4 fruit fly cellular contexts compared by ENCODE assay signal in the genomic region with DNA sequence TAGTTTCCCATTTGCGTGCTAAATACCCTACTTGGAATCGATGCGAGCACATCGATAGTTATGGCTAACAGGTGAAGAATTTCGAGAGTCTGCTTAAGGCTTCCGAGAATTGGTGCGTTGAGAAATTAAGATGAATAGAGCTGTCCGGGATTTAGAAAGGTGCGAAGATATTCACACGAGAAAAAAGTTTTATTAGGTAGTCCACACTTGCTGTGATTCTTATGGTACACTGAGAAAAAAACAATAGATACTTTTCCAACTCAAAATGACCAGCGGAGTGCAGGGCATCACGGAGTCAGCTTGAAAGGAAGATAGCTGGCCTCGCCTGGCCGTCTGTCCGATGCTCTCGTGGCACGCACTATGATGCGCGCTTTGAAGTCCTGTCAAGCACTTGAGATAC.
A peak's percentile ranks its signal among the peaks of the same experiment; 100 is the strongest.
TF ChIP-seq lines count a peak whose summit lies in the region.

No protein-coding gene starts in this region.

- TF ChIP-seq CTCF in whole organism, embryonic (GFP tag; optimal IDR thresholded peaks at IDR 0.05; lab: Kevin White, UChicago): no peak

TF ChIP-seq in whole organism, embryonic, 481 proteins besides CTCF, POLR2A, EP300 and RAD21:
- peak; percentile 58 for TF ChIP-seq CG10274 (GFP tag; optimal IDR thresholded peaks at IDR 0.05; lab: Kevin White, UChicago)
- no peak for TF ChIP-seq Jarid2 (GFP tag; optimal IDR thresholded peaks at IDR 0.05; lab: Kevin White, UChicago)
- TF ChIP-seq bsh (GFP tag; optimal IDR thresholded peaks at IDR 0.05; lab: Kevin White, UChicago): peak in 1 of 2 experiments; percentile 86
- TF ChIP-seq Lhr (GFP tag; optimal IDR thresholded peaks at IDR 0.05; lab: Kevin White, UChicago): no peak
- peak; percentile 7 for TF ChIP-seq Med (GFP tag; lab: Kevin White, UChicago)

TF ChIP-seq in whole organism, prepupa, 60 proteins besides CTCF, POLR2A, EP300 and RAD21 (continues in another document):
- TF ChIP-seq cyc (GFP tag; optimal IDR thresholded peaks at IDR 0.05; lab: Kevin White, UChicago): peak; percentile 48
- TF ChIP-seq Blimp-1 (GFP tag; optimal IDR thresholded peaks at IDR 0.05; lab: Kevin White, UChicago): no peak
- peak; percentile 72 to 95 for TF ChIP-seq ss (GFP tag; optimal IDR thresholded peaks at IDR 0.05; lab: Kevin White, UChicago)
- peak; percentile 69 for TF ChIP-seq pdm3 (GFP tag; optimal IDR thresholded peaks at IDR 0.05; lab: Kevin White, UChicago)
- TF ChIP-seq lz (GFP tag; optimal IDR thresholded peaks at IDR 0.05; lab: Kevin White, UChicago): peak; percentile 63
- no peak for TF ChIP-seq fkh (GFP tag; optimal IDR thresholded peaks at IDR 0.05; lab: Kevin White, UChicago)
- TF ChIP-seq Lpt (GFP tag; optimal IDR thresholded peaks at IDR 0.05; lab: Kevin White, UChicago): peak; percentile 34
- TF ChIP-seq Hr4 (GFP tag; optimal IDR thresholded peaks at IDR 0.05; lab: Kevin White, UChicago): peak; percentile 82
- TF ChIP-seq vri (GFP tag; optimal IDR thresholded peaks at IDR 0.05; lab: Kevin White, UChicago): peak; percentile 50
- TF ChIP-seq OdsH (GFP tag; optimal IDR thresholded peaks at IDR 0.05; lab: Kevin White, UChicago): peak; percentile 68
- peak; percentile 60 for TF ChIP-seq net (GFP tag; optimal IDR thresholded peaks at IDR 0.05; lab: Kevin White, UChicago)
- TF ChIP-seq CG6854 (GFP tag; optimal IDR thresholded peaks at IDR 0.05; lab: Kevin White, UChicago): no peak
- peak; percentile 93 for TF ChIP-seq Eip78C (GFP tag; lab: Kevin White, UChicago)
- TF ChIP-seq CG4318 (GFP tag; optimal IDR thresholded peaks at IDR 0.05; lab: Kevin White, UChicago): peak; percentile 81
- no peak for TF ChIP-seq Eip93F (GFP tag; optimal IDR thresholded peaks at IDR 0.05; lab: Kevin White, UChicago)
- peak; percentile 89 for TF ChIP-seq CG32006 (GFP tag; optimal IDR thresholded peaks at IDR 0.05; lab: Kevin White, UChicago)
- TF ChIP-seq CG34406 (GFP tag; optimal IDR thresholded peaks at IDR 0.05; lab: Kevin White, UChicago): peak; percentile 3
- peak; percentile 58 for TF ChIP-seq Hr39 (GFP tag; optimal IDR thresholded peaks at IDR 0.05; lab: Kevin White, UChicago)
- TF ChIP-seq CG16779 (tag; optimal IDR thresholded peaks at IDR 0.05; lab: Kevin White, UChicago): peak; percentile 42
- peak; percentile 58 for TF ChIP-seq CG11762 (GFP tag; optimal IDR thresholded peaks at IDR 0.05; lab: Kevin White, UChicago; ENCODE audit: insufficient read depth)
- TF ChIP-seq fd59A (GFP tag; optimal IDR thresholded peaks at IDR 0.05; lab: Kevin White, UChicago): peak; percentile 80
- TF ChIP-seq CG6163 (GFP tag; IDR thresholded peaks at IDR 0.05; lab: Robert Waterston, UW): peak; percentile 56; the same call in 2 of the 3 replicates
- peak; percentile 31 for TF ChIP-seq CG7368 (GFP tag; optimal IDR thresholded peaks at IDR 0.05; lab: Kevin White, UChicago)
- peak; percentile 36 to 79 for TF ChIP-seq salr (GFP tag; optimal IDR thresholded peaks at IDR 0.05; lab: Kevin White, UChicago)
- TF ChIP-seq Sox102F (GFP tag; optimal IDR thresholded peaks at IDR 0.05; lab: Kevin White, UChicago): peak; percentile 45
- peak; percentile 78 for TF ChIP-seq CG6276 (GFP tag; optimal IDR thresholded peaks at IDR 0.05; lab: Kevin White, UChicago)
- peak; percentile 69 for TF ChIP-seq eg (GFP tag; IDR thresholded peaks at IDR 0.05; lab: Robert Waterston, UW)

TF ChIP-seq in whole organism, pupa, 21 proteins besides CTCF, POLR2A, EP300 and RAD21:
- TF ChIP-seq rn (GFP tag; IDR thresholded peaks at IDR 0.05; lab: Robert Waterston, UW) (no peak), Snoo (tag; optimal IDR thresholded peaks at IDR 0.05; lab: Kevin White, UChicago) (no peak), EcR (GFP tag; optimal IDR thresholded peaks at IDR 0.05; lab: Kevin White, UChicago) (no peak), CG32121 (GFP tag; IDR thresholded peaks at IDR 0.05; lab: Robert Waterston, UW) (0 out of 2 replicates have a peak, but pooled peaks have one; percentile 7), CG10348 (GFP tag; IDR thresholded peaks at IDR 0.05; lab: Robert Waterston, UW) (no peak), CG17806 (tag; optimal IDR thresholded peaks at IDR 0.05; lab: Kevin White, UChicago) (peak; percentile 79), Pif1B (GFP tag; optimal IDR thresholded peaks at IDR 0.05; lab: Kevin White, UChicago) (peak; percentile 62), CG8159 (tag; optimal IDR thresholded peaks at IDR 0.05; lab: Kevin White, UChicago) (peak; percentile 75), CG8301 (tag; optimal IDR thresholded peaks at IDR 0.05; lab: Kevin White, UChicago) (peak; percentile 86), Ets98B (GFP tag; IDR thresholded peaks at IDR 0.05; lab: Robert Waterston, UW) (peak; percentile 17; the same call in 1 of the 2 replicates), CG15710 (tag; optimal IDR thresholded peaks at IDR 0.05; lab: Kevin White, UChicago) (peak; percentile 74), CG4496 (GFP tag; IDR thresholded peaks at IDR 0.05; lab: Robert Waterston, UW) (peak; percentile 62; the same call in 2 of the 3 replicates), CG34367 (tag; optimal IDR thresholded peaks at IDR 0.05; lab: Kevin White, UChicago) (peak; percentile 70), gl (tag; optimal IDR thresholded peaks at IDR 0.05; lab: Kevin White, UChicago) (peak; percentile 60), D1 (tag; optimal IDR thresholded peaks at IDR 0.05; lab: Kevin White, UChicago) (peak; percentile 47), CG9948 (tag; optimal IDR thresholded peaks at IDR 0.05; lab: Kevin White, UChicago) (peak; percentile 85), Pif1A (GFP tag; optimal IDR thresholded peaks at IDR 0.05; lab: Kevin White, UChicago) (peak; percentile 78), CG12605 (GFP tag; IDR thresholded peaks at IDR 0.05; lab: Robert Waterston, UW) (no peak), fd96Ca (GFP tag; IDR thresholded peaks at IDR 0.05; lab: Robert Waterston, UW) (peak; percentile 72; the same call in 2 of the 3 replicates), CG14655 (GFP tag; optimal IDR thresholded peaks at IDR 0.05; lab: Kevin White, UChicago) (peak; percentile 90), CG13204 (GFP tag; optimal IDR thresholded peaks at IDR 0.05; lab: Kevin White, UChicago) (no peak)

TF ChIP-seq in whole organism, wandering third instar larva, 38 proteins besides CTCF, POLR2A, EP300 and RAD21:
- TF ChIP-seq Abd-B (GFP tag; optimal IDR thresholded peaks at IDR 0.05; lab: Kevin White, UChicago) (no peak), sage (GFP tag; optimal IDR thresholded peaks at IDR 0.05; lab: Kevin White, UChicago) (no peak), Dif (GFP tag; optimal IDR thresholded peaks at IDR 0.05; lab: Kevin White, UChicago; ENCODE audit: partially characterized antibody) (no peak), rgr (GFP tag; optimal IDR thresholded peaks at IDR 0.05; lab: Kevin White, UChicago) (peak; percentile 56), HLH106 (tag; optimal IDR thresholded peaks at IDR 0.05; lab: Kevin White, UChicago) (peak; percentile 62), sv (GFP tag; optimal IDR thresholded peaks at IDR 0.05; lab: Kevin White, UChicago) (no peak), Dfd (GFP tag; optimal IDR thresholded peaks at IDR 0.05; lab: Kevin White, UChicago) (no peak), Vsx2 (GFP tag; optimal IDR thresholded peaks at IDR 0.05; lab: Kevin White, UChicago; ENCODE audit: partially characterized antibody) (no peak), br (GFP tag; optimal IDR thresholded peaks at IDR 0.05; lab: Kevin White, UChicago) (peak; percentile 66), tai (GFP tag; optimal IDR thresholded peaks at IDR 0.05; lab: Kevin White, UChicago) (no peak), Jra (GFP tag; optimal IDR thresholded peaks at IDR 0.05; lab: Kevin White, UChicago) (peak; percentile 22), N (GFP tag; optimal IDR thresholded peaks at IDR 0.05; lab: Kevin White, UChicago) (no peak), Sp1 (GFP tag; optimal IDR thresholded peaks at IDR 0.05; lab: Kevin White, UChicago) (peak; percentile 61), Hr83 (GFP tag; optimal IDR thresholded peaks at IDR 0.05; lab: Kevin White, UChicago; ENCODE audit: poor library complexity, severe bottlenecking) (no peak), Mio (GFP tag; optimal IDR thresholded peaks at IDR 0.05; lab: Kevin White, UChicago) (no peak), Myc (optimal IDR thresholded peaks at IDR 0.05; lab: Kevin White, UChicago) (no peak), CrebA (GFP tag; optimal IDR thresholded peaks at IDR 0.05; lab: Kevin White, UChicago; ENCODE audit: borderline replicate concordance) (no peak), h (GFP tag; optimal IDR thresholded peaks at IDR 0.05; lab: Kevin White, UChicago) (peak; percentile 73), fru (GFP tag; optimal IDR thresholded peaks at IDR 0.05; lab: Kevin White, UChicago) (peak; percentile 73), foxo (GFP tag; optimal IDR thresholded peaks at IDR 0.05; lab: Kevin White, UChicago) (peak in 1 of 2 experiments; percentile 72), OdsH (GFP tag; optimal IDR thresholded peaks at IDR 0.05; lab: Kevin White, UChicago) (peak; percentile 49), ey (GFP tag; optimal IDR thresholded peaks at IDR 0.05; lab: Kevin White, UChicago) (peak; percentile 72), lola (GFP tag; optimal IDR thresholded peaks at IDR 0.05; lab: Kevin White, UChicago) (no peak), usp (GFP tag; optimal IDR thresholded peaks at IDR 0.05; lab: Kevin White, UChicago) (no peak), pan (optimal IDR thresholded peaks at IDR 0.05; lab: Kevin White, UChicago) (no peak), brk (GFP tag; optimal IDR thresholded peaks at IDR 0.05; lab: Kevin White, UChicago) (no peak), Rel (GFP tag; optimal IDR thresholded peaks at IDR 0.05; lab: Kevin White, UChicago) (no peak), Rel (tag; optimal IDR thresholded peaks at IDR 0.05; lab: Kevin White, UChicago) (no peak), dmrt93B (GFP tag; optimal IDR thresholded peaks at IDR 0.05; lab: Kevin White, UChicago) (peak; percentile 13), GATAd (GFP tag; optimal IDR thresholded peaks at IDR 0.05; lab: Kevin White, UChicago) (no peak), CG9705 (GFP tag; optimal IDR thresholded peaks at IDR 0.05; lab: Kevin White, UChicago) (no peak), dsf (GFP tag; optimal IDR thresholded peaks at IDR 0.05; lab: Kevin White, UChicago; ENCODE audit: borderline replicate concordance) (no peak), dl (GFP tag; optimal IDR thresholded peaks at IDR 0.05; lab: Kevin White, UChicago; ENCODE audit: insufficient read depth in 1 of 2, partially characterized antibody in 2 of 2) (no peak), psq (GFP tag; optimal IDR thresholded peaks at IDR 0.05; lab: Kevin White, UChicago) (peak; percentile 45), jim (GFP tag; optimal IDR thresholded peaks at IDR 0.05; lab: Kevin White, UChicago) (no peak), Hnf4 (GFP tag; optimal IDR thresholded peaks at IDR 0.05; lab: Kevin White, UChicago) (peak; percentile 36), woc (GFP tag; optimal IDR thresholded peaks at IDR 0.05; lab: Kevin White, UChicago) (peak; percentile 72), Hr78 (GFP tag; optimal IDR thresholded peaks at IDR 0.05; lab: Kevin White, UChicago) (no peak), CG32264 (GFP tag; optimal IDR thresholded peaks at IDR 0.05; lab: Kevin White, UChicago) (peak; percentile 0)
TF ChIP-seq in whole organism, wandering third instar larva: peak in this region for 15.

Comparison
In these comparisons a context has a peak if more than half of its experiments do, and no peak if none do; other contexts are left out.
1. Of the 7 proteins assayed by ChIP-seq in both whole organism, embryonic and whole organism, prepupa: peak only in whole organism, embryonic: none; only in whole organism, prepupa: CG16779, Gug, Hr39, Lpt and Sox102F; in both: none; in neither: 2.